Fruit fly (Drosophila melanogaster) whole organism, pupa: ENCODE data around the gene CG31954.

ENCODE experiments used
- CG12605 ChIP-seq: fragments of 200-800 bp; sonication (Bioruptor generic); IDR thresholded peaks from 2 replicates; pipeline ENCODE4 v1.3.6; 2022; ENCODE audit warnings: missing biosample characterization, missing genetic modification characterization
- CG13204 ChIP-seq: fragments of 200-800 bp; sonication (Bioruptor generic); optimal IDR thresholded peaks from 2 replicates; lab custom pipeline; 2018; ENCODE audit warnings: missing biosample characterization, mild to moderate bottlenecking, missing genetic modification characterization, moderate library complexity
- CG17806 ChIP-seq: fragments of 200-800 bp; sonication (Bioruptor generic); optimal IDR thresholded peaks from 2 replicates; lab custom pipeline; 2018; ENCODE audit warnings: missing biosample characterization, mild to moderate bottlenecking, missing genetic modification characterization, moderate library complexity
- CG32121 ChIP-seq: fragments of 200-800 bp; sonication (Bioruptor generic); IDR thresholded peaks from 2 replicates; pipeline ENCODE4 v1.3.6; 2022; ENCODE audit warnings: missing biosample characterization, missing genetic modification characterization
- CG34367 ChIP-seq: fragments of 200-800 bp; sonication (Bioruptor generic); optimal IDR thresholded peaks from 2 replicates; lab custom pipeline; 2018; ENCODE audit warnings: missing biosample characterization, mild to moderate bottlenecking, missing genetic modification characterization
- CG4496 ChIP-seq: fragments of 200-800 bp; sonication (Bioruptor generic); IDR thresholded peaks from 3 replicates; pipeline ENCODE4 v1.3.6; 2022; ENCODE audit warnings: missing biosample characterization, missing genetic modification characterization
- CG8159 ChIP-seq: fragments of 200-800 bp; sonication (Bioruptor generic); optimal IDR thresholded peaks from 3 replicates; lab custom pipeline; 2018; ENCODE audit warnings: missing biosample characterization, mild to moderate bottlenecking, missing genetic modification characterization, moderate library complexity
- CG8301 ChIP-seq: fragments of 200-800 bp; sonication (Bioruptor generic); optimal IDR thresholded peaks from 2 replicates; lab custom pipeline; 2018; ENCODE audit warnings: missing biosample characterization, mild to moderate bottlenecking, missing genetic modification characterization
- CG9948 ChIP-seq: fragments of 200-800 bp; sonication (Bioruptor generic); optimal IDR thresholded peaks from 2 replicates; lab custom pipeline; 2018; ENCODE audit warnings: missing biosample characterization, mild to moderate bottlenecking, missing genetic modification characterization, moderate library complexity
- EcR ChIP-seq: fragments of 200-800 bp; sonication (Bioruptor generic); optimal IDR thresholded peaks from 3 replicates; lab custom pipeline; 2019; ENCODE audit warnings: missing biosample characterization, missing genetic modification characterization, mild to moderate bottlenecking, moderate library complexity, missing genetic modification reagents
- Pif1B ChIP-seq: fragments of 200-800 bp; sonication (Bioruptor generic); optimal IDR thresholded peaks from 3 replicates; lab custom pipeline; 2016; ENCODE audit warnings: missing biosample characterization, missing genetic modification characterization
- Snoo ChIP-seq: fragments of 200-800 bp; sonication (Bioruptor generic); optimal IDR thresholded peaks from 3 replicates; lab custom pipeline; 2017; ENCODE audit warnings: missing biosample characterization, mild to moderate bottlenecking, missing genetic modification characterization, inconsistent platforms
- fd96Ca ChIP-seq: fragments of 200-800 bp; sonication (Bioruptor generic); IDR thresholded peaks from 3 replicates; pipeline ENCODE4 v1.3.6; 2022; ENCODE audit warnings: missing biosample characterization, missing genetic modification characterization
- rn ChIP-seq: fragments of 200-800 bp; sonication (Bioruptor generic); IDR thresholded peaks from 2 replicates; pipeline ENCODE4 v1.3.6; 2022; ENCODE audit warnings: missing biosample characterization, missing genetic modification characterization

- no peak for TF ChIP-seq CG8159
- TF ChIP-seq CG9948 (tag; lab: Kevin White, UChicago) = no peak
- TF ChIP-seq CG4496 (GFP tag; lab: Robert Waterston, UW) = no peak
- no peak for TF ChIP-seq Pif1B (GFP tag; lab: Kevin White, UChicago)
- no peak for TF ChIP-seq fd96Ca (GFP tag; lab: Robert Waterston, UW)
- no peak for TF ChIP-seq Snoo
- no peak for TF ChIP-seq CG8301 (tag; lab: Kevin White, UChicago)
- no peak; the same call in none of the 2 replicates for TF ChIP-seq CG32121
- no peak for TF ChIP-seq CG13204
- no peak for TF ChIP-seq EcR
- no peak for TF ChIP-seq CG17806
- TF ChIP-seq rn (GFP tag; lab: Robert Waterston, UW) = no peak
- TF ChIP-seq CG34367 (tag; lab: Kevin White, UChicago) = no peak
- TF ChIP-seq CG12605 (GFP tag; lab: Robert Waterston, UW) = no peak
Measured at dm6 chr2L:3506806-3507205, 3.1 kb downstream of the CG31954 start.
